Worm (Caenorhabditis elegans) whole organism, L3 larva: Measurements from ENCODE around the gene C17B7.9.

Experiments
- ama-1 ChIP-seq: fragments of 150-350 bp; optimal IDR thresholded peaks from 2 replicates; lab custom pipeline; 2018
- elt-1 ChIP-seq: fragments of 150-350 bp; optimal IDR thresholded peaks from 2 replicates; lab custom pipeline; 2014; ENCODE audit warnings: missing biosample characterization, missing genetic modification characterization
- nhr-76 ChIP-seq: fragments of 150-350 bp; sonication (generic microtip); optimal IDR thresholded peaks from 5 replicates; lab custom pipeline; 2014; ENCODE audit warnings: missing biosample characterization, missing genetic modification characterization

DNA sequence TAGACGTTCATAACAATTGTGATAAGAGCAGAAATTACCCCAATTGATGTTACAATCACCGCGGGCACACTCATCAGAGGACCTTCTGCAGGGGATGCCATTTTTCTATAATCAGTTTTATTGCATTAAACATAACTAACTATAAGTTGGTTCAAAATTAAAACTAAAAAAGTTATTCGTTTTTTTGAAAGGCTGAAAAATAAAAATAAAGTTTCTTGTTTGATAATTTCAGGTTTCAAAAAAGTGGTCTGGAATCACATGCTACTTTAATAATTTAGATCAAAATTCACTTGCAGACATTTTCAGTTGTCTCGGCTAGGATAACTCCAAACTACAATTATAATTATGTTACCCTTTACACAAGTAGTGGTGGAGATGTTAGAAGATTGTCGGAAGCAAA, 30.0 kb downstream of the C17B7.9 start, which contains the start of gene srbc-1:
- TF ChIP-seq nhr-76 (tag; lab: Kevin White, UChicago), result no peak
- no peak for TF ChIP-seq ama-1
- no peak for TF ChIP-seq elt-1 (tag; lab: Kevin White, UChicago)
